Fruit fly (Drosophila melanogaster) Kc167 (cell line): ENCODE measurements around the gene ImpE3.

Experiments
- Myc ChIP-seq: fragments of >200 bp; optimal IDR thresholded peaks from 2 replicates; lab custom pipeline; 2017; ENCODE audit warnings: missing external identifiers
- Sin3A ChIP-seq: fragments of >200 bp; optimal IDR thresholded peaks from 2 replicates; lab custom pipeline; 2018; ENCODE audit warnings: missing external identifiers
- h ChIP-seq: fragments of >200 bp; optimal IDR thresholded peaks from 3 replicates; lab custom pipeline; 2018; ENCODE audit warnings: missing external identifiers
- insv ChIP-seq: fragments of >200 bp; optimal IDR thresholded peaks from 3 replicates; lab custom pipeline; 2018; ENCODE audit warnings: missing external identifiers
- psq ChIP-seq: fragments of >200 bp; optimal IDR thresholded peaks from 2 replicates; lab custom pipeline; 2017; ENCODE audit warnings: missing external identifiers
- ttk ChIP-seq: sonication (Bioruptor generic); optimal IDR thresholded peaks from 2 replicates; lab custom pipeline; 2017; ENCODE audit warnings: missing external identifiers

DNA sequence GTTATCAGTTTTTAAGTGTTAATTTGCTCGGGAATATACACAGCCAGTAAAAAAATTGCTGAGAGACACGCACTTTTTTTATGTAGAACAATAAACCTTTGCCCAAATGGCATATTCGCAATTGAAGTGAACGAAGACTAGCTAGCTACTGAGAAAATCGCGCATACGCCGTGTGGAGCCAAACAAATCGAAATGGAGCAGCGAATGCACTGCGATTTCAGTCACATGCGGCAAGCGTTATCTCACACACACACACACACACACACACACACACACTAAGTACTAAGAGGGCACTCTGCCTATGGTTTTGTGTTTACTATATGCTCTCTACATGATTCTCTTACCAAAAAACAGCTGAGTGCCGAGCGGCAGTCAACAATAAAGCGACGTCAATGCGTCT is 35.8 kb downstream of the ImpE3 start:
- TF ChIP-seq h (lab: Kevin White, UChicago): no peak
- no peak for TF ChIP-seq psq (lab: Kevin White, UChicago)
- no peak for TF ChIP-seq ttk (lab: Kevin White, UChicago)
- TF ChIP-seq Myc: no peak
- TF ChIP-seq insv (lab: Kevin White, UChicago): no peak
- no peak for TF ChIP-seq Sin3A (lab: Kevin White, UChicago)
